Worm (Caenorhabditis elegans) whole organism, late embryonic: ENCODE results near the gene F42G10.1.

Source experiments
- C38D4.7 ChIP-seq: fragments of 200-800 bp; sonication (Bioruptor generic); optimal IDR thresholded peaks from 2 replicates; lab custom pipeline; 2018; ENCODE audit warnings: mild to moderate bottlenecking, missing genetic modification characterization, moderate library complexity, missing compliant biosample characterization
- K02D7.2 ChIP-seq: sonication (generic microtip); optimal IDR thresholded peaks from 2 replicates; lab custom pipeline; 2017; ENCODE audit warnings: mild to moderate bottlenecking, missing genetic modification characterization, missing compliant biosample characterization
- K09A11.1 ChIP-seq: sonication (generic microtip); optimal IDR thresholded peaks from 2 replicates; lab custom pipeline; 2017; ENCODE audit warnings: antibody characterized with exemption, mild to moderate bottlenecking, missing genetic modification characterization, missing compliant biosample characterization; ENCODE audit not compliant: insufficient read depth
- T23F11.4 ChIP-seq: fragments of 200-800 bp; sonication (Bioruptor generic); optimal IDR thresholded peaks from 2 replicates; lab custom pipeline; 2018; ENCODE audit warnings: mild to moderate bottlenecking, missing genetic modification characterization, missing compliant biosample characterization
- Y22D7AL.16 ChIP-seq: sonication (generic microtip); optimal IDR thresholded peaks from 2 replicates; lab custom pipeline; 2016; ENCODE audit warnings: missing genetic modification characterization, missing compliant biosample characterization
- ceh-24 ChIP-seq: sonication (generic microtip); optimal IDR thresholded peaks from 2 replicates; lab custom pipeline; 2016; ENCODE audit warnings: mild to moderate bottlenecking, missing genetic modification characterization, missing compliant biosample characterization
- ceh-31 ChIP-seq: sonication (generic microtip); optimal IDR thresholded peaks from 2 replicates; lab custom pipeline; 2016; ENCODE audit warnings: missing genetic modification characterization, missing compliant biosample characterization
- ceh-48 ChIP-seq: sonication (generic microtip); optimal IDR thresholded peaks from 2 replicates; lab custom pipeline; 2016; ENCODE audit warnings: missing genetic modification characterization, inconsistent platforms, missing compliant biosample characterization
- ceh-6 ChIP-seq: fragments of 200-800 bp; sonication (Bioruptor generic); optimal IDR thresholded peaks from 2 replicates; lab custom pipeline; 2018; ENCODE audit warnings: mild to moderate bottlenecking, missing genetic modification characterization, missing compliant biosample characterization
- che-1 ChIP-seq: sonication (generic microtip); optimal IDR thresholded peaks from 2 replicates; lab custom pipeline; 2016; ENCODE audit warnings: mild to moderate bottlenecking, missing genetic modification characterization, missing compliant biosample characterization
- dve-1 ChIP-seq: sonication (generic microtip); optimal IDR thresholded peaks from 2 replicates; lab custom pipeline; 2017; ENCODE audit warnings: antibody characterized with exemption, mild to moderate bottlenecking, missing genetic modification characterization, missing compliant biosample characterization
- elt-2 ChIP-seq: sonication (generic microtip); optimal IDR thresholded peaks from 2 replicates; lab custom pipeline; 2016; ENCODE audit warnings: missing genetic modification reagents, missing genetic modification characterization, missing compliant biosample characterization
- eyg-1 ChIP-seq: sonication (generic microtip); optimal IDR thresholded peaks from 2 replicates; lab custom pipeline; 2016; ENCODE audit warnings: missing genotype, missing genetic modification characterization, missing compliant biosample characterization
- fax-1 ChIP-seq: sonication (generic microtip); optimal IDR thresholded peaks from 2 replicates; lab custom pipeline; 2016; ENCODE audit warnings: missing genotype, missing genetic modification characterization, missing compliant biosample characterization
- hlh-13 ChIP-seq: fragments of 200-800 bp; sonication (Bioruptor generic); optimal IDR thresholded peaks from 2 replicates; lab custom pipeline; 2018; ENCODE audit warnings: mild to moderate bottlenecking, missing genetic modification characterization, missing compliant biosample characterization
- hlh-30 ChIP-seq: sonication (generic microtip); optimal IDR thresholded peaks from 2 replicates; lab custom pipeline; 2017; ENCODE audit warnings: antibody characterized with exemption, missing genetic modification characterization, missing compliant biosample characterization; ENCODE audit not compliant: insufficient read depth
- hlh-8 ChIP-seq: sonication (generic microtip); optimal IDR thresholded peaks from 2 replicates; lab custom pipeline; 2016; ENCODE audit warnings: missing genotype, missing genetic modification characterization, missing compliant biosample characterization
- madf-2 ChIP-seq: sonication (generic microtip); optimal IDR thresholded peaks from 2 replicates; lab custom pipeline; 2017; ENCODE audit warnings: missing genetic modification characterization, missing compliant biosample characterization
- mec-3 ChIP-seq: sonication (generic microtip); optimal IDR thresholded peaks from 2 replicates; lab custom pipeline; 2016; ENCODE audit warnings: borderline replicate concordance, missing genetic modification characterization, missing compliant biosample characterization
- nfya-1 ChIP-seq: sonication (generic microtip); optimal IDR thresholded peaks from 2 replicates; lab custom pipeline; 2017; ENCODE audit warnings: missing genetic modification characterization, mild to moderate bottlenecking, missing compliant biosample characterization, antibody characterized with exemption, moderate library complexity
- npax-4 ChIP-seq: sonication (generic microtip); optimal IDR thresholded peaks from 2 replicates; lab custom pipeline; 2016; ENCODE audit warnings: missing genetic modification characterization, missing compliant biosample characterization
- pag-3 ChIP-seq: sonication (generic microtip); optimal IDR thresholded peaks from 2 replicates; lab custom pipeline; 2016; ENCODE audit warnings: missing compliant biosample characterization, missing genetic modification characterization, borderline replicate concordance
- pat-9 ChIP-seq: fragments of 200-800 bp; sonication (Bioruptor generic); optimal IDR thresholded peaks from 2 replicates; lab custom pipeline; 2018; ENCODE audit warnings: mild to moderate bottlenecking, missing genetic modification characterization, moderate library complexity, missing compliant biosample characterization
- pros-1 ChIP-seq: fragments of 150-350 bp; optimal IDR thresholded peaks from 2 replicates; lab custom pipeline; 2014; ENCODE audit warnings: missing biosample characterization, missing genetic modification reagents, missing genetic modification characterization
- ref-2 ChIP-seq: sonication (generic microtip); optimal IDR thresholded peaks from 2 replicates; lab custom pipeline; 2016; ENCODE audit warnings: missing genetic modification characterization, missing compliant biosample characterization
- tbx-2 ChIP-seq: sonication (generic microtip); optimal IDR thresholded peaks from 2 replicates; lab custom pipeline; 2016; ENCODE audit warnings: missing genetic modification characterization, missing compliant biosample characterization
- ttx-3 ChIP-seq: sonication (generic microtip); optimal IDR thresholded peaks from 2 replicates; lab custom pipeline; 2016; ENCODE audit warnings: missing genetic modification reagents, missing genetic modification characterization, missing compliant biosample characterization
- unc-55 ChIP-seq: sonication (generic microtip); optimal IDR thresholded peaks from 2 replicates; lab custom pipeline; 2017; ENCODE audit warnings: missing biosample characterization, missing genetic modification reagents, missing genetic modification characterization
- unc-86 ChIP-seq: sonication (generic microtip); optimal IDR thresholded peaks from 2 replicates; lab custom pipeline; 2016; ENCODE audit warnings: missing genetic modification characterization, missing compliant biosample characterization

F42G10.1 gene

ce11 chrX:10058332-10058731 lies 36.4 kb upstream of the F42G10.1 start, which contains the start of gene ZC373.2:
ZC373.2 (minus strand) TSS chrX:10058432.
- TF ChIP-seq pat-9 (tag; lab: Kevin White, UChicago): no peak
- no peak for TF ChIP-seq unc-86 (tag; lab: Kevin White, UChicago)
- no peak for TF ChIP-seq nfya-1 (tag; lab: Kevin White, UChicago)
- no peak for TF ChIP-seq Y22D7AL.16 (tag; lab: Kevin White, UChicago)
- no peak for TF ChIP-seq hlh-8
- TF ChIP-seq fax-1 (tag; lab: Kevin White, UChicago): no peak

ce11 chrX:10054410-10054800 lies 32.4 kb upstream of the F42G10.1 start:
- TF ChIP-seq pros-1 (tag; lab: Kevin White, UChicago) (no peak), tbx-2 (tag; lab: Kevin White, UChicago) (no peak), dve-1 (tag; lab: Kevin White, UChicago) (no peak), ref-2 (no peak), madf-2 (no peak), C38D4.7 (GFP tag; lab: Kevin White, UChicago) (no peak), ceh-6 (no peak), mec-3 (no peak), ceh-31 (tag; lab: Kevin White, UChicago) (no peak), che-1 (no peak), npax-4 (tag; lab: Kevin White, UChicago) (no peak), ceh-48 (tag; lab: Kevin White, UChicago) (no peak), K02D7.2 (tag; lab: Kevin White, UChicago) (no peak), hlh-30 (tag; lab: Kevin White, UChicago) (no peak), elt-2 (tag; lab: Kevin White, UChicago) (no peak), ttx-3 (no peak), T23F11.4 (GFP tag; lab: Kevin White, UChicago) (no peak), pag-3 (no peak)

ce11 chrX:10053742-10054409 lies 31.9 kb upstream of the F42G10.1 start, which contains the start of gene cbs-1:
cbs-1 (plus strand) TSS chrX:10054275.
- TF ChIP-seq elt-2 (tag; lab: Kevin White, UChicago) (peak; percentile 57), ceh-24 (tag; lab: Kevin White, UChicago) (no peak)
- TF ChIP-seq, all 69 proteins: peak for 1

ce11 chrX:10051625-10052024 lies 29.7 kb upstream of the F42G10.1 start:
- TF ChIP-seq pag-3 (no peak), npax-4 (tag; lab: Kevin White, UChicago) (no peak), elt-2 (tag; lab: Kevin White, UChicago) (peak; percentile 13)

- TF ChIP-seq fax-1 (tag; lab: Kevin White, UChicago) (no peak), eyg-1 (tag; lab: Kevin White, UChicago) (no peak), K09A11.1 (no peak)
- TF ChIP-seq, all 69 proteins: peak for 0
Measured at ce11 chrX:10049160-10049559, 27.2 kb upstream of the F42G10.1 start, which contains the start of gene gnrr-3. gnrr-3 (plus strand) TSS chrX:10049460.

ce11 chrX:10047325-10047724 lies 25.4 kb upstream of the F42G10.1 start, which contains the start of gene ZC374.2:
ZC374.2 (minus strand) TSS chrX:10047425.
- TF ChIP-seq hlh-13 (GFP tag; lab: Kevin White, UChicago) (no peak), unc-55 (GFP tag; lab: Kevin White, UChicago) (peak; percentile 24)
